Worm (Caenorhabditis elegans) whole organism, L4 larva: Measurements from ENCODE around the gene clec-187.

Source experiments
- F10B5.3 ChIP-seq: sonication (generic microtip); optimal IDR thresholded peaks from 2 replicates; lab custom pipeline; 2016; ENCODE audit warnings: mild to moderate bottlenecking, missing genetic modification characterization, missing compliant biosample characterization
- F26F4.8 ChIP-seq: fragments of 200-800 bp; sonication (Bioruptor generic); conservative IDR thresholded peaks from 2 replicates; pipeline ENCODE4 v1.3.6; 2022; ENCODE audit warnings: missing genetic modification characterization, missing compliant biosample characterization
- F49E8.2 ChIP-seq: sonication (generic microtip); optimal IDR thresholded peaks from 2 replicates; lab custom pipeline; 2016; ENCODE audit warnings: missing compliant biosample characterization, mild to moderate bottlenecking, missing genetic modification characterization, borderline replicate concordance
- R02D3.7 ChIP-seq: fragments of 150-350 bp; sonication (generic microtip); optimal IDR thresholded peaks from 3 replicates; lab custom pipeline; 2014; ENCODE audit warnings: missing biosample characterization, missing genetic modification characterization
- Y48G9A.11 ChIP-seq: fragments of 200-800 bp; sonication (Bioruptor generic); IDR thresholded peaks from 2 replicates; pipeline ENCODE4 v1.3.6; 2022; ENCODE audit warnings: missing genetic modification reagents, missing genetic modification characterization, missing compliant biosample characterization
- Y5F2A.4 ChIP-seq: fragments of 200-800 bp; sonication (Bioruptor generic); optimal IDR thresholded peaks from 2 replicates; lab custom pipeline; 2018; ENCODE audit warnings: mild to moderate bottlenecking, missing genetic modification characterization, missing compliant biosample characterization
- Y75B8A.6 ChIP-seq: fragments of 200-800 bp; sonication (Bioruptor generic); IDR thresholded peaks from 2 replicates; pipeline ENCODE4 v1.3.6; 2022; ENCODE audit warnings: missing genetic modification reagents, missing genetic modification characterization, missing compliant biosample characterization
- ZK546.5 ChIP-seq, 2 experiments: sonication (generic microtip); optimal IDR thresholded peaks; 2 replicates each; lab custom pipeline; 2017; ENCODE audit warnings: missing biosample characterization in 2 of 2, missing genetic modification characterization in 2 of 2
- aha-1 ChIP-seq: fragments of 150-350 bp; peaks from one replicate; lab custom pipeline; 2014; ENCODE audit warnings: missing biosample characterization, missing genetic modification characterization
- attf-4 ChIP-seq: sonication (generic microtip); optimal IDR thresholded peaks from 3 replicates; lab custom pipeline; 2017; ENCODE audit warnings: missing biosample characterization, missing genetic modification characterization
- ceh-20 ChIP-seq: fragments of 200-800 bp; sonication (Bioruptor generic); IDR thresholded peaks from 2 replicates; pipeline ENCODE4 v1.3.6; 2022; ENCODE audit warnings: missing genetic modification reagents, missing genetic modification characterization, missing compliant biosample characterization
- ceh-28 ChIP-seq: fragments of 150-350 bp; optimal IDR thresholded peaks from 2 replicates; lab custom pipeline; 2014; ENCODE audit warnings: missing biosample characterization, missing genetic modification reagents, missing genetic modification characterization
- ceh-32 ChIP-seq: sonication (generic microtip); optimal IDR thresholded peaks from 2 replicates; lab custom pipeline; 2016; ENCODE audit warnings: mild to moderate bottlenecking, missing genetic modification characterization, missing compliant biosample characterization; ENCODE audit not compliant: poor library complexity
- ceh-44 ChIP-seq: fragments of 200-800 bp; sonication (Bioruptor generic); IDR thresholded peaks from 2 replicates; pipeline ENCODE4 v1.3.6; 2022; ENCODE audit warnings: missing genetic modification reagents, missing genetic modification characterization, missing compliant biosample characterization
- ceh-82 ChIP-seq: sonication (generic microtip); optimal IDR thresholded peaks from 2 replicates; lab custom pipeline; 2017; ENCODE audit warnings: missing biosample characterization, missing genetic modification characterization
- daf-12 ChIP-seq: fragments of 150-350 bp; optimal IDR thresholded peaks from 2 replicates; lab custom pipeline; 2014; ENCODE audit warnings: missing biosample characterization, missing genetic modification reagents, missing genetic modification characterization
- daf-16 ChIP-seq, 3 experiments: sonication (generic microtip); optimal IDR thresholded peaks; 2 replicates each; lab custom pipeline; 2016 to 2017; ENCODE audit warnings: missing genetic modification characterization in 3 of 3, missing genetic modification reagents in 3 of 3, mild to moderate bottlenecking in 2 of 3, missing compliant biosample characterization in 2 of 3, missing biosample characterization in 1 of 3, moderate library complexity in 1 of 3
- dmd-9 ChIP-seq: fragments of 200-800 bp; sonication (Bioruptor generic); IDR thresholded peaks from 2 replicates; pipeline ENCODE4 v1.3.6; 2022; ENCODE audit warnings: missing genetic modification reagents, missing genetic modification characterization, missing compliant biosample characterization
- dpl-1 ChIP-seq: fragments of 150-350 bp; optimal IDR thresholded peaks from 2 replicates; lab custom pipeline; 2014; ENCODE audit warnings: missing biosample characterization, missing genetic modification reagents, missing genetic modification characterization
- dve-1 ChIP-seq: sonication (generic microtip); optimal IDR thresholded peaks from 2 replicates; lab custom pipeline; 2017; ENCODE audit warnings: antibody characterized with exemption, mild to moderate bottlenecking, missing genetic modification characterization, missing compliant biosample characterization; ENCODE audit not compliant: insufficient read depth
- fkh-10 ChIP-seq: fragments of 150-350 bp; optimal IDR thresholded peaks from 2 replicates; lab custom pipeline; 2014; ENCODE audit warnings: missing biosample characterization, missing genetic modification reagents, missing genetic modification characterization
- fos-1 ChIP-seq: fragments of 150-350 bp; optimal IDR thresholded peaks from 2 replicates; lab custom pipeline; 2014; ENCODE audit warnings: missing biosample characterization, missing genetic modification characterization
- hif-1 ChIP-seq, 2 experiments: sonication (generic microtip); optimal IDR thresholded peaks; 2 replicates each; lab custom pipeline; 2016 to 2017; ENCODE audit warnings: missing compliant biosample characterization in 2 of 2, missing genetic modification characterization in 2 of 2, missing genetic modification reagents in 2 of 2, missing genotype in 2 of 2, mild to moderate bottlenecking in 1 of 2
- hlh-11 ChIP-seq: fragments of 200-800 bp; sonication (Bioruptor generic); optimal IDR thresholded peaks from 2 replicates; lab custom pipeline; 2018; ENCODE audit warnings: mild to moderate bottlenecking, missing genetic modification characterization, missing compliant biosample characterization
- hlh-30 ChIP-seq: sonication (generic microtip); optimal IDR thresholded peaks from 2 replicates; lab custom pipeline; 2017; ENCODE audit warnings: antibody characterized with exemption, mild to moderate bottlenecking, missing genetic modification characterization, missing compliant biosample characterization; ENCODE audit not compliant: insufficient read depth
- lin-1 ChIP-seq: fragments of 200-800 bp; sonication (Bioruptor generic); IDR thresholded peaks from 2 replicates; pipeline ENCODE4 v1.3.6; 2022; ENCODE audit warnings: missing genetic modification reagents, missing genetic modification characterization, missing compliant biosample characterization
- lin-15B ChIP-seq: fragments of 150-350 bp; sonication (generic microtip); optimal IDR thresholded peaks from 3 replicates; lab custom pipeline; 2014; ENCODE audit warnings: missing biosample characterization, missing genetic modification characterization
- lsy-2 ChIP-seq, 2 experiments: fragments of 150-350 bp in 1 of 2; sonication (generic microtip) in 1 of 2; optimal IDR thresholded peaks; 2 replicates each; lab custom pipeline; 2014 to 2017; ENCODE audit warnings: missing biosample characterization in 2 of 2, missing genetic modification characterization in 2 of 2
- mep-1 ChIP-seq: fragments of 150-350 bp; sonication (generic microtip); optimal IDR thresholded peaks from 3 replicates; lab custom pipeline; 2014; ENCODE audit warnings: missing biosample characterization, missing genetic modification characterization
- mxl-3 ChIP-seq: fragments of 200-800 bp; sonication (Bioruptor generic); optimal IDR thresholded peaks from 2 replicates; lab custom pipeline; 2018; ENCODE audit warnings: mild to moderate bottlenecking, missing genetic modification characterization, missing compliant biosample characterization
- nhr-102 ChIP-seq: sonication (generic microtip); optimal IDR thresholded peaks from 2 replicates; lab custom pipeline; 2016; ENCODE audit warnings: mild to moderate bottlenecking, missing genetic modification characterization, moderate library complexity, missing compliant biosample characterization
- nhr-28 ChIP-seq: fragments of 150-350 bp; optimal IDR thresholded peaks from 2 replicates; lab custom pipeline; 2014; ENCODE audit warnings: missing biosample characterization, missing genetic modification characterization
- nhr-48 ChIP-seq: sonication (generic microtip); optimal IDR thresholded peaks from 2 replicates; lab custom pipeline; 2016; ENCODE audit warnings: mild to moderate bottlenecking, missing genetic modification characterization, missing compliant biosample characterization
- nhr-6 ChIP-seq: fragments of 150-350 bp; optimal IDR thresholded peaks from 2 replicates; lab custom pipeline; 2014; ENCODE audit warnings: missing biosample characterization, missing genetic modification characterization
- nhr-77 ChIP-seq: fragments of 150-350 bp; optimal IDR thresholded peaks from 2 replicates; lab custom pipeline; 2014; ENCODE audit warnings: missing biosample characterization, missing genetic modification characterization
- pha-4 ChIP-seq, 2 experiments: fragments of 150-350 bp in 1 of 2; fragments of 200-800 bp in 1 of 2; sonication (Bioruptor generic) in 1 of 2; IDR thresholded peaks in 1 of 2; optimal IDR thresholded peaks in 1 of 2; 2 replicates each; pipeline versions ENCODE4 v1.3.6 to Lab custom; 2014 to 2022; ENCODE audit warnings: missing genetic modification characterization in 2 of 2, missing genetic modification reagents in 2 of 2, missing biosample characterization in 1 of 2, missing compliant biosample characterization in 1 of 2
- php-3 ChIP-seq: fragments of 200-800 bp; sonication (Bioruptor generic); IDR thresholded peaks from 2 replicates; pipeline ENCODE4 v1.3.6; 2022; ENCODE audit warnings: missing genetic modification reagents, missing genetic modification characterization, missing compliant biosample characterization
- rbr-2 ChIP-seq: sonication (generic microtip); optimal IDR thresholded peaks from 2 replicates; lab custom pipeline; 2016; ENCODE audit warnings: missing genotype, missing genetic modification characterization, missing compliant biosample characterization
- sdz-12 ChIP-seq: fragments of 200-800 bp; sonication (Bioruptor generic); optimal IDR thresholded peaks from 2 replicates; lab custom pipeline; 2018; ENCODE audit warnings: mild to moderate bottlenecking, missing genetic modification characterization, missing compliant biosample characterization
- set-16 ChIP-seq: fragments of 200-800 bp; sonication (Bioruptor generic); IDR thresholded peaks from 2 replicates; pipeline ENCODE4 v1.3.6; 2022; ENCODE audit warnings: missing genetic modification reagents, missing genetic modification characterization, missing compliant biosample characterization
- snpc-1.2 ChIP-seq: fragments of 200-800 bp; sonication (Bioruptor generic); IDR thresholded peaks from 2 replicates; pipeline ENCODE4 v1.3.6; 2022; ENCODE audit warnings: missing genetic modification reagents, missing genetic modification characterization, missing compliant biosample characterization
- spr-1 ChIP-seq: sonication (generic microtip); optimal IDR thresholded peaks from 2 replicates; lab custom pipeline; 2016; ENCODE audit warnings: mild to moderate bottlenecking, missing genetic modification characterization, missing compliant biosample characterization
- spr-3 ChIP-seq: fragments of 200-800 bp; sonication (Bioruptor generic); optimal IDR thresholded peaks from 2 replicates; lab custom pipeline; 2018; ENCODE audit warnings: mild to moderate bottlenecking, missing genetic modification characterization, missing compliant biosample characterization
- tag-97 ChIP-seq: fragments of 200-800 bp; sonication (Bioruptor generic); IDR thresholded peaks from 2 replicates; pipeline ENCODE4 v1.3.6; 2022; ENCODE audit warnings: missing genetic modification characterization, missing compliant biosample characterization
- tra-1 ChIP-seq: fragments of 200-800 bp; sonication (Bioruptor generic); IDR thresholded peaks from 2 replicates; pipeline ENCODE4 v1.3.6; 2022; ENCODE audit warnings: missing genetic modification reagents, missing genetic modification characterization, missing compliant biosample characterization
- unc-130 ChIP-seq: sonication (generic microtip); optimal IDR thresholded peaks from 2 replicates; lab custom pipeline; 2016; ENCODE audit warnings: missing genetic modification reagents, missing genetic modification characterization, missing compliant biosample characterization

clec-187 gene

ce11 chrIV:12845596-12845995 is 25.7 kb downstream of the clec-187 start, which contains the start of gene txt-19:
TSS of gene txt-19 (plus strand) at chrIV:12845899.
- TF ChIP-seq tag-97 (GFP tag; lab: Robert Waterston, UW) (no peak), sdz-12 (peak; percentile 5), set-16 (GFP tag; lab: Robert Waterston, UW) (peak; percentile 71), fkh-10 (GFP tag; lab: Kevin White, UChicago) (no peak), rbr-2 (tag; lab: Kevin White, UChicago) (peak; percentile 21), aha-1 (tag; lab: Kevin White, UChicago) (peak; percentile 28), hlh-11 (tag; lab: Kevin White, UChicago) (peak; percentile 16)

- no peak for TF ChIP-seq hif-1 (tag; optimal IDR thresholded peaks at IDR 0.05; lab: Kevin White, UChicago)
- no peak for TF ChIP-seq ceh-82 (tag; lab: Kevin White, UChicago)
- no peak for TF ChIP-seq lin-15B
- no peak for TF ChIP-seq unc-130 (GFP tag; lab: Kevin White, UChicago)
- no peak for TF ChIP-seq nhr-102 (tag; lab: Kevin White, UChicago)
- no peak for TF ChIP-seq sdz-12
- TF ChIP-seq ZK546.5 (tag; optimal IDR thresholded peaks at IDR 0.05; lab: Kevin White, UChicago) = no peak
- TF ChIP-seq snpc-1.2 (GFP tag; lab: Robert Waterston, UW) = no peak
- TF ChIP-seq Y5F2A.4 (GFP tag; lab: Kevin White, UChicago) = no peak
- TF ChIP-seq php-3 = no peak
- no peak for TF ChIP-seq dpl-1
Measured at ce11 chrIV:12842895-12843294, 28.4 kb downstream of the clec-187 start.

- peak in 1 of 2 experiments; percentile 57 for TF ChIP-seq daf-16 (GFP tag; optimal IDR thresholded peaks at IDR 0.05; lab: Kevin White, UChicago)
- peak; percentile 98 for TF ChIP-seq daf-16 (tag; optimal IDR thresholded peaks at IDR 0.05; lab: Kevin White, UChicago)
- TF ChIP-seq nhr-6 (tag; lab: Kevin White, UChicago) = peak; percentile 87
- 0 out of 2 replicates have a peak, but pooled peaks have one; percentile 28 for TF ChIP-seq ceh-20 (GFP tag; lab: Robert Waterston, UW)
- no peak for TF ChIP-seq F10B5.3 (tag; lab: Kevin White, UChicago)
- TF ChIP-seq attf-4 = no peak
- peak in 1 of 2 experiments; percentile 42 for TF ChIP-seq lsy-2 (tag; optimal IDR thresholded peaks at IDR 0.05; lab: Kevin White, UChicago)
- no peak for TF ChIP-seq F49E8.2 (tag; lab: Kevin White, UChicago)
- TF ChIP-seq R02D3.7 (tag; lab: Kevin White, UChicago) = no peak
- no peak for TF ChIP-seq ceh-32 (tag; lab: Kevin White, UChicago)
- peak; percentile 57 for TF ChIP-seq mep-1
- TF ChIP-seq mxl-3 = no peak
- TF ChIP-seq nhr-102 (tag; lab: Kevin White, UChicago) = peak; percentile 91
- no peak for TF ChIP-seq sdz-12
- TF ChIP-seq F26F4.8 = no peak
- TF ChIP-seq spr-1 = no peak
- peak; percentile 91 for TF ChIP-seq nhr-48 (tag; lab: Kevin White, UChicago)
- peak; percentile 17 for TF ChIP-seq fos-1 (tag; lab: Kevin White, UChicago)
- TF ChIP-seq tra-1 (GFP tag; lab: Robert Waterston, UW) = peak; percentile 83
- peak; percentile 99 for TF ChIP-seq dve-1 (tag; lab: Kevin White, UChicago)
- peak; percentile 88 for TF ChIP-seq hlh-11 (tag; lab: Kevin White, UChicago)
- TF ChIP-seq Y5F2A.4 (GFP tag; lab: Kevin White, UChicago) = no peak
- TF ChIP-seq nhr-28 (tag; lab: Kevin White, UChicago) = peak; percentile 90
- TF ChIP-seq hif-1 (tag; optimal IDR thresholded peaks at IDR 0.05; lab: Kevin White, UChicago) = no peak
- peak; percentile 94 for TF ChIP-seq lin-1 (GFP tag; lab: Robert Waterston, UW)
- no peak for TF ChIP-seq spr-3 (GFP tag; lab: Kevin White, UChicago)
- TF ChIP-seq nhr-77 (tag; lab: Kevin White, UChicago) = peak; percentile 83
- TF ChIP-seq php-3 = peak; percentile 99
- no peak for TF ChIP-seq ceh-44 (GFP tag; lab: Robert Waterston, UW)
- no peak for TF ChIP-seq pha-4 (GFP tag; IDR thresholded peaks at IDR 0.05; lab: Robert Waterston, UW)
- TF ChIP-seq pha-4 (tag; optimal IDR thresholded peaks at IDR 0.05; lab: Kevin White, UChicago) = peak; percentile 63
- TF ChIP-seq dmd-9 (GFP tag; lab: Robert Waterston, UW) = no peak
- peak; percentile 32 for TF ChIP-seq hlh-30
- TF ChIP-seq Y48G9A.11 (GFP tag; lab: Robert Waterston, UW) = no peak
- no peak for TF ChIP-seq daf-12 (tag; lab: Kevin White, UChicago)
- no peak for TF ChIP-seq Y75B8A.6
- no peak for TF ChIP-seq ceh-28 (tag; lab: Kevin White, UChicago)
Measured at ce11 chrIV:12842121-12842520, 29.2 kb downstream of the clec-187 start.
